Worm (Caenorhabditis elegans): ENCODE results near the gene mig-32.

The mig-32 gene

ce11 chrIV:12057508-12057907 lies 34.5 kb downstream of the mig-32 start, which contains the start of gene K08E4.3:
Gene K08E4.3, plus strand, starts transcription at chrIV:12057742.
- TF ChIP-seq elt-3 (tag; optimal IDR thresholded peaks at IDR 0.05) = no peak
- peak; percentile 55 for TF ChIP-seq nfya-1 (tag; optimal IDR thresholded peaks at IDR 0.05; ENCODE audit: insufficient read depth)
- no peak for TF ChIP-seq hmg-11 (tag; optimal IDR thresholded peaks at IDR 0.05)
- no peak for TF ChIP-seq skn-1 (tag; optimal IDR thresholded peaks at IDR 0.05)
- TF ChIP-seq unc-62 (GFP tag; optimal IDR thresholded peaks at IDR 0.05) = peak; percentile 33

DNA sequence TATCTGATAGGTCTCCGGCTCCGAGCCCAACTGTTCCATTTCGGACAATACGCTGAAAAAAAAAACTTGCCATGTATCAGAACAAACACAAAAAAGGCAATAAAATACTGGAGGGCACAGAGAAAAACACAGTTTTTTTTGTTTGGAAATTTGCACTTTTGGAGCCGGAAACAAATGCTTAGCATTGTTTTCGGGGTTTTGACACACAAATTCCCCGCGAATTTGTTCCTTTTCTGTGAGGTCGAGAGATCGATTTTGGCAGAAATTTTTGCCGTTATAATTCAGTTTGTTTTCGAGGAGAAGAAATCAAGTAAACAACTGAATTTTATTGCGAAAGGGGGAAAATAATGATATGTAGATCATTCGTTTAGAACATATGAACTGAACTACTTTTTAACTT lies 35.4 kb downstream of the mig-32 start, which contains the start of gene K08E4.2:
Gene K08E4.2 (minus strand): TSS at position 54 of the 400 bp plus-strand sequence.
- TF ChIP-seq nhr-23 (tag; optimal IDR thresholded peaks at IDR 0.05) (no peak), jun-1 (tag; optimal IDR thresholded peaks at IDR 0.05) (no peak), egl-27 (tag; optimal IDR thresholded peaks at IDR 0.05) (no peak), zag-1 (tag; optimal IDR thresholded peaks at IDR 0.05) (no peak), pqm-1 (tag; optimal IDR thresholded peaks at IDR 0.05) (no peak), ztf-4 (tag; optimal IDR thresholded peaks at IDR 0.05) (no peak), eor-1 (tag; optimal IDR thresholded peaks at IDR 0.05) (no peak), aly-2 (tag; optimal IDR thresholded peaks at IDR 0.05) (no peak), ceh-82 (tag; optimal IDR thresholded peaks at IDR 0.05) (no peak), skn-1 (tag; optimal IDR thresholded peaks at IDR 0.05) (no peak), nhr-77 (tag; optimal IDR thresholded peaks at IDR 0.05) (no peak), nhr-43 (tag; optimal IDR thresholded peaks at IDR 0.05; ENCODE audit: poor library complexity, severe bottlenecking) (no peak), ZK546.5 (tag; optimal IDR thresholded peaks at IDR 0.05) (no peak), egl-5 (tag; optimal IDR thresholded peaks at IDR 0.05) (no peak)

DNA sequence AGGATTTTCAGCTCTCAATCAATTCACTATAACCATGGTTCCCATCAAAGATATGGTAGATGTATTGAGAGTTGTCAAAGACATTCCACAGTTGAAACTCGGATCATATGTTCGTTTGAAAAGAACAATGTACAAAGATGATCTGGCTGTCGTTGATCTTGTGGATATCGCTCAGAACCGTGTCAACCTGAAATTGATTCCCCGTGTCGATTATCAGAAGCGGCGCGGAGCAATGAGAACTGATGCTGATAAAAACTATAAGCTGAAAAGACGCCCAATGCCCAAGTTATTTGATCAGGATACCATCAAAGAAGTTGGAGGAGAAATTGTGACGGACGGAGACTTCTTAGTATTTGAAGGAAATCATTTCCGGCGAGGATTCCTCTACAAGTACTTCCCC lies 39.6 kb downstream of the mig-32 start:
- TF ChIP-seq snpc-4 (tag; optimal IDR thresholded peaks at IDR 0.05) (no peak), ztf-11 (tag; optimal IDR thresholded peaks at IDR 0.05) (no peak)

DNA sequence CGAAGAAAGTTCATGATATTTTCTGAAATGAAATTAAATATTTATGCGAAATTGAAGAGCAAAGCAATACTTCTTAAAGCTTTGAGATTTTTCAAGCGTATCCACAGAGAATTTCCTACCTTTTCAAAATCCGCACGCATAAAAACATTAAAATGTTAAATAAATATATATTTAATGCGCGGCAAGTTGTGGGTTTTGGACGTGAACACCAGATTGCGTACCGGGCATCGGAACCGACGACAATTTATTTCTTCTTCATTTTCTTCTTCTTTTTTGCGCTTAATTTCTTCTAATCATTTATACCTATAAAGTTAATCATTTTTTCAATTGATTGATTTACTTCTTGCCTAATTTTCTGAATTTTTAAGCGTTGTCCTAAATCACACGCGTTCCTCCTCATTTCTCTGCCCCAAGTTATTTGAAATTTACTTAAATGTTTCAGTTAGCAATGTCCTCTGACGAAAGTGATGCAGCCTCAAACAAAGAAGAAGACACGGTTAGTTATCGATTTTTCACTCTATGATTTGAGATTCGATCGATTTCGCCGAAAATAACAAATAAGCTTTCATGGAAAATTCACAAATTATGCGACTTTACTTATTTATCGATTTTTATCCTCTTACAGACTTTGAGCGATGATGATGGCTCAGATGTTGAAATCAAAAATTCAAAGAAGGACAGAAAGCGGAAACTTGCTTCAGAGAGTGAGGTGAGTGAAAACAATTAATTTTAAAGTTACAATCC lies 40.8 kb downstream of the mig-32 start, which contains the start of the genes bre-5 and spt-5:
Gene bre-5 (minus strand): TSS at position 167 of the 744 bp plus-strand sequence.
Gene spt-5 (plus strand): TSS at position 443 of the 744 bp plus-strand sequence.
- no peak for TF ChIP-seq nhr-12 (tag; optimal IDR thresholded peaks at IDR 0.05)
- no peak for TF ChIP-seq nhr-76 (tag; optimal IDR thresholded peaks at IDR 0.05)
- no peak for TF ChIP-seq fkh-2 (tag; optimal IDR thresholded peaks at IDR 0.05)
- no peak for TF ChIP-seq egl-27 (tag; optimal IDR thresholded peaks at IDR 0.05)
- TF ChIP-seq elt-3 (tag; optimal IDR thresholded peaks at IDR 0.05) = no peak
- TF ChIP-seq nhr-43 (tag; optimal IDR thresholded peaks at IDR 0.05; ENCODE audit: poor library complexity, severe bottlenecking) = no peak
- no peak for TF ChIP-seq R02D3.7 (tag; optimal IDR thresholded peaks at IDR 0.05)
- TF ChIP-seq skn-1 (tag; optimal IDR thresholded peaks at IDR 0.05) = no peak
- peak; percentile 47 for TF ChIP-seq hmg-11 (tag; optimal IDR thresholded peaks at IDR 0.05)
- no peak for TF ChIP-seq ama-1 (optimal IDR thresholded peaks at IDR 0.05)
- TF ChIP-seq nfya-1 (tag; optimal IDR thresholded peaks at IDR 0.05; ENCODE audit: insufficient read depth) = no peak
- TF ChIP-seq nhr-67 (tag; optimal IDR thresholded peaks at IDR 0.05) = no peak
- TF ChIP-seq egl-5 (tag; optimal IDR thresholded peaks at IDR 0.05) = no peak
- no peak for TF ChIP-seq nhr-28 (tag; optimal IDR thresholded peaks at IDR 0.05)
- no peak for TF ChIP-seq mml-1 (tag; optimal IDR thresholded peaks at IDR 0.05)
- no peak for TF ChIP-seq ZK546.5 (tag; optimal IDR thresholded peaks at IDR 0.05)
- no peak for TF ChIP-seq nhr-11 (tag; optimal IDR thresholded peaks at IDR 0.05)
- no peak for TF ChIP-seq daf-12 (tag; optimal IDR thresholded peaks at IDR 0.05)
- TF ChIP-seq fkh-10 (GFP tag; optimal IDR thresholded peaks at IDR 0.05) = no peak
- no peak for TF ChIP-seq ztf-4 (tag; optimal IDR thresholded peaks at IDR 0.05)
- TF ChIP-seq nhr-77 (tag; optimal IDR thresholded peaks at IDR 0.05) = no peak
- TF ChIP-seq sea-2 (GFP tag; optimal IDR thresholded peaks at IDR 0.05) = no peak
- TF ChIP-seq elt-2 (tag; optimal IDR thresholded peaks at IDR 0.05) = no peak
- peak; percentile 35 for TF ChIP-seq ceh-28 (tag; optimal IDR thresholded peaks at IDR 0.05)
- no peak for TF ChIP-seq lsy-12 (tag; optimal IDR thresholded peaks at IDR 0.05)
- TF ChIP-seq pha-4 (tag; optimal IDR thresholded peaks at IDR 0.05) = peak; percentile 64
- no peak for TF ChIP-seq pqm-1 (tag; optimal IDR thresholded peaks at IDR 0.05)
- TF ChIP-seq lin-39 (tag; optimal IDR thresholded peaks at IDR 0.05) = no peak
- TF ChIP-seq nhr-23 (tag; optimal IDR thresholded peaks at IDR 0.05) = peak; percentile 21
- TF ChIP-seq unc-62 (GFP tag; optimal IDR thresholded peaks at IDR 0.05) = no peak
- TF ChIP-seq tbx-2 (tag; optimal IDR thresholded peaks at IDR 0.05) = no peak
- TF ChIP-seq lin-15B (tag; optimal IDR thresholded peaks at IDR 0.05) = peak; percentile 36
- TF ChIP-seq mdl-1 (tag; optimal IDR thresholded peaks at IDR 0.05) = no peak
- no peak for TF ChIP-seq unc-39 (tag; optimal IDR thresholded peaks at IDR 0.05)
- no peak for TF ChIP-seq snpc-4 (tag; optimal IDR thresholded peaks at IDR 0.05)
- no peak for TF ChIP-seq aly-2 (tag; optimal IDR thresholded peaks at IDR 0.05)
- TF ChIP-seq fos-1 (tag; optimal IDR thresholded peaks at IDR 0.05) = no peak
- TF ChIP-seq eor-1 (tag; optimal IDR thresholded peaks at IDR 0.05) = no peak
